Worm (Caenorhabditis elegans): Measurements from ENCODE around the gene grd-2.

DNA sequence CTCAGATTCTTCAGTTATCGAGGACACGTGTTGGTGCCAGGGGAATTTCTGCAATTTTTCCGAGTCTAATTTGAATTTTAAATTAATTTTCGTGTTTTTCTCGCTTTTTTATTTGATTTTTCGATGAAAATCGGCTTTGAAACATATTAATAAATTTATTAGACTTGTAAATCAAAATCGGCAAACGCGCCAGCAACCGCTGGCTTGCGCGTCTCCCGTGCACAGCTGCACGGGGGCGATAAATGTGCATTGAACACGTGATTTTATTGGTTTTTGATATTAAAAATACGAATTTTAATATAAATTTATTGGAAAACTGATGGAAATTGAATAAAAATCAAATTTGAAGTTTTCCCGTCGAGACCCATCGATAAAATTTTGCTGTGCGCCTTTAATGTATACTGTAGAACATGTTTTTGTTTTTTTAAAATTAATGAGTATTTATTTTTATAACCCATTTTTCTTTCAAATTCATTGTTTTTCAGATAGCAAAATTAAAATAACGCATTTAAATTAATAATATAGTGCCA lies 29.0 kb upstream of the grd-2 start, which contains the start of gene F26F2.7:
- TF ChIP-seq fkh-10 (GFP tag; optimal IDR thresholded peaks at IDR 0.05) (peak; percentile 17), pqm-1 (tag; optimal IDR thresholded peaks at IDR 0.05) (no peak), lin-13 (GFP tag; optimal IDR thresholded peaks at IDR 0.05) (peak; percentile 80), mep-1 (tag; optimal IDR thresholded peaks at IDR 0.05) (peak; percentile 94), nhr-28 (tag; optimal IDR thresholded peaks at IDR 0.05) (no peak), unc-130 (tag; optimal IDR thresholded peaks at IDR 0.05) (peak; percentile 86), unc-86 (tag; optimal IDR thresholded peaks at IDR 0.05) (peak; percentile 79), dpl-1 (GFP tag; optimal IDR thresholded peaks at IDR 0.05) (peak; percentile 65 to 81 (median 79)), nhr-237 (tag; optimal IDR thresholded peaks at IDR 0.05) (no peak), lin-15B (tag; optimal IDR thresholded peaks at IDR 0.05) (no peak), ceh-88 (GFP tag; IDR thresholded peaks at IDR 0.05) (peak; percentile 70), rnt-1 (tag; optimal IDR thresholded peaks at IDR 0.05) (no peak), efl-1 (optimal IDR thresholded peaks at IDR 0.05) (peak; percentile 64 to 73), efl-1 (GFP tag; optimal IDR thresholded peaks at IDR 0.05 in 1 of 2) (peak; percentile 75 to 96)
